Worm (Caenorhabditis elegans) whole organism, midembryonic: ENCODE data around the gene W06A7.4.

Experiments
- T22C8.4 ChIP-seq: fragments of 200-800 bp; sonication (Bioruptor generic); IDR thresholded peaks from 2 replicates; pipeline ENCODE4 v1.3.6; 2022; ENCODE audit warnings: missing genetic modification characterization, missing compliant biosample characterization
- cog-1 ChIP-seq: sonication (generic microtip); optimal IDR thresholded peaks from 2 replicates; lab custom pipeline; 2016; ENCODE audit warnings: missing genetic modification characterization, missing compliant biosample characterization
- flt-1 ChIP-seq: fragments of 200-800 bp; sonication (Bioruptor generic); IDR thresholded peaks from 2 replicates; pipeline ENCODE4 v1.3.6; 2022; ENCODE audit warnings: missing genetic modification characterization, missing compliant biosample characterization
- klf-2 ChIP-seq: fragments of 200-800 bp; sonication (Bioruptor generic); conservative IDR thresholded peaks from 2 replicates; pipeline ENCODE4 v1.3.6; 2022; ENCODE audit warnings: missing genetic modification reagents, missing genetic modification characterization, missing compliant biosample characterization
- med-1 ChIP-seq: sonication (generic microtip); optimal IDR thresholded peaks from 2 replicates; lab custom pipeline; 2017; ENCODE audit warnings: missing genetic modification characterization, mild to moderate bottlenecking, missing compliant biosample characterization, antibody characterized with exemption, missing genetic modification reagents; ENCODE audit not compliant: insufficient read depth
- ref-1 ChIP-seq: fragments of 200-800 bp; sonication (Bioruptor generic); conservative IDR thresholded peaks from 2 replicates; pipeline ENCODE4 v1.3.6; 2022; ENCODE audit warnings: missing genetic modification reagents, missing genetic modification characterization, missing compliant biosample characterization
- tab-1 ChIP-seq: fragments of 200-800 bp; sonication (Bioruptor generic); IDR thresholded peaks from 2 replicates; pipeline ENCODE4 v1.3.6; 2022; ENCODE audit warnings: missing genetic modification characterization, missing compliant biosample characterization
- ztf-23 ChIP-seq: fragments of 200-800 bp; sonication (Bioruptor generic); IDR thresholded peaks from 2 replicates; pipeline ENCODE4 v1.3.6; 2022; ENCODE audit warnings: missing genetic modification reagents, missing genetic modification characterization, missing compliant biosample characterization
- ztf-29 ChIP-seq: fragments of 200-800 bp; sonication (Bioruptor generic); IDR thresholded peaks from 2 replicates; pipeline ENCODE4 v1.3.6; 2022; ENCODE audit warnings: missing genetic modification reagents, missing genetic modification characterization, missing compliant biosample characterization

W06A7.4 gene

ce11 chrV:14838130-14838529, 13.9 kb downstream of the W06A7.4 start:
- no peak for TF ChIP-seq med-1
- TF ChIP-seq ztf-23, result no peak
- no peak for TF ChIP-seq cog-1 (tag; lab: Kevin White, UChicago)
- TF ChIP-seq klf-2 (GFP tag; lab: Robert Waterston, UW), result no peak
- no peak for TF ChIP-seq T22C8.4
- TF ChIP-seq tab-1, result no peak
- TF ChIP-seq flt-1, result no peak
- TF ChIP-seq ref-1 (GFP tag; lab: Robert Waterston, UW), result no peak

ce11 chrV:14841660-14842059, 17.4 kb downstream of the W06A7.4 start:
- TF ChIP-seq klf-2 (GFP tag; lab: Robert Waterston, UW), result no peak
- TF ChIP-seq med-1, result no peak
- no peak for TF ChIP-seq ztf-29 (GFP tag; lab: Robert Waterston, UW)
- no peak for TF ChIP-seq ref-1 (GFP tag; lab: Robert Waterston, UW)
- no peak for TF ChIP-seq ztf-23
- no peak for TF ChIP-seq cog-1 (tag; lab: Kevin White, UChicago)
- no peak for TF ChIP-seq tab-1
- no peak for TF ChIP-seq T22C8.4
- no peak for TF ChIP-seq flt-1

- TF ChIP-seq T22C8.4, result no peak
- no peak for TF ChIP-seq cog-1 (tag; lab: Kevin White, UChicago)
- no peak for TF ChIP-seq ref-1 (GFP tag; lab: Robert Waterston, UW)
- no peak for TF ChIP-seq klf-2 (GFP tag; lab: Robert Waterston, UW)
- TF ChIP-seq med-1, result no peak
- TF ChIP-seq flt-1, result no peak
- no peak for TF ChIP-seq ztf-23
- no peak for TF ChIP-seq ztf-29 (GFP tag; lab: Robert Waterston, UW)
- TF ChIP-seq tab-1, result no peak
Measured at ce11 chrV:14847291-14847915, 23.2 kb downstream of the W06A7.4 start, which contains the start of gene ret-1. Gene ret-1, minus strand, starts transcription at chrV:14847413.

- no peak for TF ChIP-seq med-1
- no peak for TF ChIP-seq ztf-29 (GFP tag; lab: Robert Waterston, UW)
- no peak for TF ChIP-seq tab-1
- no peak for TF ChIP-seq cog-1 (tag; lab: Kevin White, UChicago)
- no peak for TF ChIP-seq flt-1
- TF ChIP-seq ztf-23, result no peak
Measured at ce11 chrV:14848510-14849206, 24.4 kb downstream of the W06A7.4 start.

ce11 chrV:14849628-14850027, 25.4 kb downstream of the W06A7.4 start:
- TF ChIP-seq ztf-29 (GFP tag; lab: Robert Waterston, UW), result no peak
- no peak for TF ChIP-seq ref-1 (GFP tag; lab: Robert Waterston, UW)
- TF ChIP-seq ztf-23, result no peak
- no peak for TF ChIP-seq tab-1
- TF ChIP-seq med-1, result no peak
- no peak for TF ChIP-seq T22C8.4
- TF ChIP-seq cog-1 (tag; lab: Kevin White, UChicago), result no peak
- TF ChIP-seq klf-2 (GFP tag; lab: Robert Waterston, UW), result no peak
- TF ChIP-seq flt-1, result no peak

- TF ChIP-seq cog-1 (tag; lab: Kevin White, UChicago) (no peak), tab-1 (no peak), klf-2 (GFP tag; lab: Robert Waterston, UW) (no peak), med-1 (no peak), ztf-29 (GFP tag; lab: Robert Waterston, UW) (no peak), ztf-23 (no peak), ref-1 (GFP tag; lab: Robert Waterston, UW) (no peak), T22C8.4 (no peak), flt-1 (no peak)
Measured at ce11 chrV:14850530-14850929, 26.3 kb downstream of the W06A7.4 start.

ce11 chrV:14851206-14851605, 27.0 kb downstream of the W06A7.4 start:
- TF ChIP-seq flt-1, result no peak
- TF ChIP-seq cog-1 (tag; lab: Kevin White, UChicago), result no peak
- TF ChIP-seq ztf-23, result no peak
- no peak for TF ChIP-seq T22C8.4
- no peak for TF ChIP-seq med-1
- TF ChIP-seq ref-1 (GFP tag; lab: Robert Waterston, UW), result no peak
- TF ChIP-seq tab-1, result no peak
- no peak for TF ChIP-seq ztf-29 (GFP tag; lab: Robert Waterston, UW)
- no peak for TF ChIP-seq klf-2 (GFP tag; lab: Robert Waterston, UW)

- TF ChIP-seq ztf-23, result no peak
- TF ChIP-seq cog-1 (tag; lab: Kevin White, UChicago), result no peak
- no peak for TF ChIP-seq tab-1
- no peak for TF ChIP-seq med-1
- no peak for TF ChIP-seq ztf-29 (GFP tag; lab: Robert Waterston, UW)
- TF ChIP-seq T22C8.4, result no peak
Measured at ce11 chrV:14851972-14852371, 27.7 kb downstream of the W06A7.4 start.

- no peak for TF ChIP-seq med-1
- no peak for TF ChIP-seq klf-2 (GFP tag; lab: Robert Waterston, UW)
- no peak for TF ChIP-seq T22C8.4
- TF ChIP-seq ztf-29 (GFP tag; lab: Robert Waterston, UW), result no peak
- no peak for TF ChIP-seq ref-1 (GFP tag; lab: Robert Waterston, UW)
- TF ChIP-seq ztf-23, result no peak
- TF ChIP-seq cog-1 (tag; lab: Kevin White, UChicago), result no peak
Measured at ce11 chrV:14852620-14853019, 28.4 kb downstream of the W06A7.4 start.

ce11 chrV:14853739-14854138, 29.5 kb downstream of the W06A7.4 start:
- TF ChIP-seq med-1, result no peak
- no peak for TF ChIP-seq flt-1

- TF ChIP-seq ztf-23 (no peak), cog-1 (tag; lab: Kevin White, UChicago) (no peak), ztf-29 (GFP tag; lab: Robert Waterston, UW) (no peak), T22C8.4 (no peak), flt-1 (no peak), ref-1 (GFP tag; lab: Robert Waterston, UW) (no peak), klf-2 (GFP tag; lab: Robert Waterston, UW) (no peak), med-1 (no peak), tab-1 (no peak)
Measured at ce11 chrV:14854261-14854660, 30.0 kb downstream of the W06A7.4 start.
